Worm (Caenorhabditis elegans): ENCODE data around the gene C07G1.15.

C07G1.15 gene

ce11 chrIV:8174792-8175191 lies 5.0 kb downstream of the C07G1.15 start:
- TF ChIP-seq him-1 (tag; optimal IDR thresholded peaks at IDR 0.05) (no peak), dao-5 (tag; optimal IDR thresholded peaks at IDR 0.05) (no peak)

DNA sequence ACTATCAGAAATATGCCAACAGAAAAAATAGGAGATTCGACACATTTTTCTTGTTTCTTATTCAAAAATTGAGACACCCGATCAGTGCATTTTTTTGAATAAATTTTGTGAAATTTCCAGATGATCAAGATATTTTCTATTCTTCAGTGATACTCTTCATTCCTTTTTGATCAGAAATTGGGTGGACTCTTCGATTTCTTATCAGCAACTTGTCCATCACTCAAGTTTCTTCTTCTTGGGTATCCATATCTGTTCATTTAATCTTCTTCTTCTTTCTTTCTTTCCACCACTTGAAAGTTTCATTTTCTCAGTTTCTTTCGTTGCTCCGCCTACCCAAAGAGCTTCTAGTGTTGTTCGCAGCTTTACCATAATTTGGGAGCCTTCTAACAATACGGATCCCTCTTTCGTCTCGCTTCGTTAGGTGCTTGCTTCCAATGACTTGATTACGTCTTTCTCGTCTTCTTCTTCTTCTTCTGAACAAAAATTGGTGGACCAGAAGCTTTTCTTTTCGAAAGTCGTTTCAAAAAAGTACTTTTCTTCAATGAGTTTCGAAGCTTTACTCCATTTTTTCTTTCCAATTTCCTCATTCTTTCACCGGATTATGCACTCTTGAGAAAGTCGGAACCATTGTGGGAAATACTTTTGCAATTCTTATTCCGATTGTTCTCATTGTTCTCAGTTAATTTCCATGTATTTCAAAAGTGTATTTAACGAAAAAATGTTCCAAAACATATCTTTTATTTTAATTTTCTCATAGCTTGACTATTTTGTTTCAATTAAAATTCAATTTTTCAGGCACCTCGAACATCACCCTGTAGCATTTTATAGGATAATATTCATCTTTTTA lies 6.1 kb downstream of the C07G1.15 start, which contains the start of gene pct-1:
Gene pct-1, plus strand, starts transcription at position 797 of the 847 bp plus-strand sequence.
- TF ChIP-seq W03F9.2 (tag; optimal IDR thresholded peaks at IDR 0.05): no peak
- TF ChIP-seq dao-5 (tag; optimal IDR thresholded peaks at IDR 0.05): no peak
- no peak for TF ChIP-seq him-1 (tag; optimal IDR thresholded peaks at IDR 0.05)

ce11 chrIV:8181404-8181803 lies 11.6 kb downstream of the C07G1.15 start:
- no peak for TF ChIP-seq him-1 (tag; optimal IDR thresholded peaks at IDR 0.05)

- TF ChIP-seq dao-5 (tag; optimal IDR thresholded peaks at IDR 0.05) (no peak), W03F9.2 (tag; optimal IDR thresholded peaks at IDR 0.05) (no peak), him-1 (tag; optimal IDR thresholded peaks at IDR 0.05) (no peak)
Observed at ce11 chrIV:8182566-8182965, 12.8 kb downstream of the C07G1.15 start.

ce11 chrIV:8183313-8183712 lies 13.5 kb downstream of the C07G1.15 start:
- TF ChIP-seq him-1 (tag; optimal IDR thresholded peaks at IDR 0.05): peak; percentile 50
- TF ChIP-seq W03F9.2 (tag; optimal IDR thresholded peaks at IDR 0.05): no peak
- no peak for TF ChIP-seq dao-5 (tag; optimal IDR thresholded peaks at IDR 0.05)

DNA sequence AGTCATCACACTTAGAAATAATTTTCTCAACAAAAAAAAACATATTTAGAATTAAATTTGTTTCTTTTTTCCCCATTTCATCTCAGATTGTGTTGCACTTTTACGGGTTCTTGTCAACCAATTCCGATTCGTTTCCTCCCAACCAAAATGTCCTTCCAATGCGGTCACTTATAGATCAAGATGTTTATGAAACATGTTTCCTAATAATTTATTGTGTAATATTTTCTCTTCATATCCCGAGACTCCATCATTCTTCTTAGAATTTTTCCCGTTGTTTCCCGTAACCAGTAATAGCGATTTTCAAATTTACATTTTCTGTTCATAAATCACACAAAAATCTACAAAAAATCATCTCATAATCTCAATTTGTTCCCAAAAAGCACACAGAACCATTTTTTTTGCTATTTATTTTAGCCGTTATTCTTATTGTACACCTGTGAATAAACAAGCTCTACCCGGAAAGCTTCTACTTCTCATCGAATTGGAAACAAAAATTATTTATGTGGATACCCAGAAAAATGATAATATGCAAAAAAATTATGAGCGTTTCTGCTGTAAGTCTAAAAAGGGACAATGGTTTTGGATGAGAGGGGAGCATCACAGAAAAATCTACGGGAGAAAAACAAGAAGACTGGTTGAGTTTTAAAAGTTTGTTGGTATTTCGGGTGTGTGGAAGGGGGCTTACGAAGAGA lies 18.8 kb downstream of the C07G1.15 start:
- no peak for TF ChIP-seq him-1 (tag; optimal IDR thresholded peaks at IDR 0.05)
- no peak for TF ChIP-seq dao-5 (tag; optimal IDR thresholded peaks at IDR 0.05)
- TF ChIP-seq W03F9.2 (tag; optimal IDR thresholded peaks at IDR 0.05): no peak

ce11 chrIV:8189667-8190066 lies 19.9 kb downstream of the C07G1.15 start:
- TF ChIP-seq W03F9.2 (tag; optimal IDR thresholded peaks at IDR 0.05) (no peak), him-1 (tag; optimal IDR thresholded peaks at IDR 0.05) (no peak), dao-5 (tag; optimal IDR thresholded peaks at IDR 0.05) (no peak)

- TF ChIP-seq dao-5 (tag; optimal IDR thresholded peaks at IDR 0.05): no peak
- TF ChIP-seq W03F9.2 (tag; optimal IDR thresholded peaks at IDR 0.05): no peak
- no peak for TF ChIP-seq him-1 (tag; optimal IDR thresholded peaks at IDR 0.05)
Observed at ce11 chrIV:8192878-8193277, 23.1 kb downstream of the C07G1.15 start.

- TF ChIP-seq W03F9.2 (tag; optimal IDR thresholded peaks at IDR 0.05) (no peak), him-1 (tag; optimal IDR thresholded peaks at IDR 0.05) (no peak), dao-5 (tag; optimal IDR thresholded peaks at IDR 0.05) (no peak)
Observed at ce11 chrIV:8198851-8199250, 29.1 kb downstream of the C07G1.15 start, which contains the start of gene wsp-1. Gene wsp-1, minus strand, starts transcription at chrIV:8198951.

ce11 chrIV:8199274-8199673 lies 29.5 kb downstream of the C07G1.15 start:
- no peak for TF ChIP-seq him-1 (tag; optimal IDR thresholded peaks at IDR 0.05)
- TF ChIP-seq W03F9.2 (tag; optimal IDR thresholded peaks at IDR 0.05): no peak

DNA sequence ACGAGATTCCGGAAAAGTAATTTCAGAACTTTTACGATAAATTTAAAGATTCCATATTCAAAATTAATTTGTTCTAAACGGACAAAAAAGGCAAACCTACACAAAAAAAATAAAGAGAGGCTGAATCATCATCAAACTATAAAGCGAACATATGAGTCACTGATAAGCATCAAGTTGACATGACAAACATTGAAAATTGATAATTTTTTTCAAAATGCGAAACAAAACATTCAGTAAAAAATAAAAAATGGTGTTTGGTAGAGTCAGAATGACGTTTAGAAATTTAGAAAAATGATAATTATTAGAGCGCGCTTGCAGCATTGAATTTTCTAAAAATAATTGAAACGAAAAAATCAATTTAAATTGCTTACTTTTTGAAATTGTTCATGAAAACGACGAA lies 30.1 kb downstream of the C07G1.15 start:
- TF ChIP-seq him-1 (tag; optimal IDR thresholded peaks at IDR 0.05) (no peak), dao-5 (tag; optimal IDR thresholded peaks at IDR 0.05) (no peak), W03F9.2 (tag; optimal IDR thresholded peaks at IDR 0.05) (no peak)

DNA sequence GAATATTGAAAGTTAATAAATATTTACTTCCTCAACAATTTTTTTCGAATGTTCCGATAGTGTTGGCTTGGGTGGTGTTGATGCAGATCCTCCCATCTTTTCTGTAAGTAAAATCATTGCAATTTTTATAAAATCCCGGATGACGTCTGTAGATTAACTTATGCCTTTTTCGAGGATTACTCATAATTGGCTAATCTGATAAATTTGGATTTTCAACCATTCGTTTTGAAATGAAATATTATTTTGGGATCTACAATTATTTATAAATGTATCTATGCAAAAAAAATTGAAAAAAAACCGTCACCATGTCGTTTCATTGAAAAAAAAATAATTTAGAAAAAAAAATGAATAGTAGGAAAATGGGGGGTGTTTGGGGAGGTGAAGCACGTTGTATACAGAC lies 31.4 kb downstream of the C07G1.15 start, which contains the start of gene glrx-22:
Gene glrx-22, minus strand, starts transcription at position 101 of the 400 bp plus-strand sequence.
- no peak for TF ChIP-seq dao-5 (tag; optimal IDR thresholded peaks at IDR 0.05)

- TF ChIP-seq dao-5 (tag; optimal IDR thresholded peaks at IDR 0.05) (no peak), him-1 (tag; optimal IDR thresholded peaks at IDR 0.05) (no peak), W03F9.2 (tag; optimal IDR thresholded peaks at IDR 0.05) (no peak)
Observed at ce11 chrIV:8203555-8203954, 33.8 kb downstream of the C07G1.15 start.

DNA sequence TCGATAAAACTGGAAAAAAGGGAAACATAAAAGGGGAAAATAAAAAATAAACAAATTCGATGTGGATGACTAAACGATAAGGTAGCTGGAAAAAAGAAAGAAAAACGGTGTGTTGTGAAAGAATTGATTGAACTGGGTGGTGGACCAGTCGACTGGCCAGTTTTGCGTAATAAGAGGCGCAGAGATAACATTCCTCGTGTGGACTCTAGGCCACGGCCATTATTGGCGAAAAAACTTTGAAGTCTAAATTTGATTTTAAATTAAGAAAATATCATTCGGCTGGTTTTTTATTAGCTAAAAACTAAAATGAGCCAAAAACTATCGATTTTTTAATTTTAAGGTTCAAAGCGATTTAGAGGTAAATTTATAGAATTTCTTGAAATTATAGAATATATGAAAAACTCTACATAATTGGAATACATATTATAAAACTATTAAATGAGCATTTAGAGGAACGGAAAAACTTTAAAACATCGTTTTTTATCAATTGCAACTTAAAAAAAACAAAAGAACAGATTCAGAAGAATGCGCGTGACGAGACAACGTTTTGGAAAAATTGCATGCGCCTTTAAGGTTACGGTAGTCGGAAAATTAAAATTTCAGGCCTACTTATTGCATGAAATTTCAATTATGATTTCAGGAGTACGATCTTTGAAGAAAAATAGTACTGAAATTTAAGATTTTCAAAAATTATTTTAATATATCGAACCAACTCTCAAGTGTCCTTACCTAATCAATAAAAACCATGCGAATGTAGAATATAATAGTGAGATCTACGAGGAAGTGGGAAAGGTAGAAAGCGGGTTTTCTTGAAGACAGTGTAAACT lies 35.7 kb downstream of the C07G1.15 start, which contains the start of gene hgrs-1:
Gene hgrs-1, minus strand, starts transcription at position 777 of the 827 bp plus-strand sequence.
- TF ChIP-seq W03F9.2 (tag; optimal IDR thresholded peaks at IDR 0.05) (no peak), dao-5 (tag; optimal IDR thresholded peaks at IDR 0.05) (no peak), him-1 (tag; optimal IDR thresholded peaks at IDR 0.05) (no peak)

All from whole organism, L4/young adult.